Fruit fly (Drosophila melanogaster): ENCODE measurements around the gene CarT.
A peak's percentile ranks its signal among the peaks of the same experiment; 100 is the strongest.

The CarT gene

DNA sequence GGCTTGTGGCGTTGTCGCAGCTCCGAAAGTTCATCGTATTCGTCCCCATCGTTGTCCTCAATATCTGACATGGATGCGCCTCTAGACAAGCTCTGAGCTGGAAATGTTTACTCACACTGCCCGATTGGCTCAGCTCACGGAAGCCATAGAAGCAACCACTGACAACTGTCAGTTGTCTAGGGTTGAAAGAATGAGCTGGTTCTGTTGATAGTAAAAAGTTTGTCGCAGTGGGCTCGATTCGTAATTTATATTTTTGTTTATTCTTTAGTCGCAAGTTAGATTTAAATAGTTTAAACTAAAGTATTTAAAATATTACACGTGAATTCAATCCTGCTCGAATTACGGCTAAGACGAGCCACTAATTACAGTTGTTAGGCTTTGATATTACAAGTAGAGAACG is at the start of gene CarT:
Gene CarT (minus strand): TSS at position 101 of the 400 bp plus-strand sequence.
- TF ChIP-seq CG10654 (GFP tag; optimal IDR thresholded peaks at IDR 0.05): no peak
- no peak for TF ChIP-seq Taf1 (GFP tag; IDR thresholded peaks at IDR 0.05)
- TF ChIP-seq CG43689 (GFP tag; IDR thresholded peaks at IDR 0.05): no peak
- no peak for TF ChIP-seq bowl (GFP tag; IDR thresholded peaks at IDR 0.05)
- no peak for TF ChIP-seq tup (GFP tag; optimal IDR thresholded peaks at IDR 0.05)
- TF ChIP-seq CG13894 (tag; optimal IDR thresholded peaks at IDR 0.05): no peak
- no peak for TF ChIP-seq Trl (optimal IDR thresholded peaks at IDR 0.05)
- TF ChIP-seq Trl (GFP tag; optimal IDR thresholded peaks at IDR 0.05): no peak
- no peak for TF ChIP-seq Optix (GFP tag; IDR thresholded peaks at IDR 0.05)
- no peak for TF ChIP-seq odd (GFP tag; optimal IDR thresholded peaks at IDR 0.05)
- no peak for TF ChIP-seq run (tag; optimal IDR thresholded peaks at IDR 0.05)
- TF ChIP-seq disco-r (GFP tag; optimal IDR thresholded peaks at IDR 0.05): no peak
- TF ChIP-seq CG31224 (GFP tag; IDR thresholded peaks at IDR 0.05): no peak
- TF ChIP-seq lola (GFP tag; optimal IDR thresholded peaks at IDR 0.05): no peak
- no peak for TF ChIP-seq Sox102F (GFP tag; optimal IDR thresholded peaks at IDR 0.05)
- no peak for TF ChIP-seq zfh1 (GFP tag; IDR thresholded peaks at IDR 0.05)
- TF ChIP-seq amos (GFP tag; IDR thresholded peaks at IDR 0.05; ENCODE audit: partially characterized antibody): no peak
- no peak for TF ChIP-seq nmo (GFP tag; optimal IDR thresholded peaks at IDR 0.05)

DNA sequence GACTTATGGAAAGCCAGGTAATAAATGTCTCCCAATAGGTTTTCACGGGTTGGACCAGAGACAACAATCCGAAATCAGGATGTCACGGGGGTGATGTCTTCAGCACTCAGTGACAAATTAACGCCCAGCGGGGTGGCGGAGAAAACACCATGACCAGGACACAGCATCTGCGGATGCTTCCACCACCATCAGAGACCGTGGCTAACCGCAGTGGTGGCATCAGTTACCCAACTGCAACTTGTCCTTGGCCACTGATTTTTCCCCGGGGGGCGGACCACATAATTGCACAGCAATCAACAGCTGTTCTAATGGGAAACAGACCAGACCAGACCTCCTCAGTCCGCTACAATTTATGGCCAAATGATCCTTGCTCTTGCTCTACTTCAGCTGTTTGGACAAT is 48.3 kb upstream of the CarT start:
- TF ChIP-seq scrt (GFP tag; optimal IDR thresholded peaks at IDR 0.05): no peak
- no peak for TF ChIP-seq shn (GFP tag; optimal IDR thresholded peaks at IDR 0.05)
- no peak for TF ChIP-seq prd (optimal IDR thresholded peaks at IDR 0.05)
- peak; percentile 67; the same call in 2 of the 3 replicates for TF ChIP-seq prd (GFP tag; IDR thresholded peaks at IDR 0.05)
- TF ChIP-seq CG9876 (GFP tag; optimal IDR thresholded peaks at IDR 0.05): no peak
- peak in 1 of 2 experiments; percentile 28 for TF ChIP-seq eve (GFP tag; optimal IDR thresholded peaks at IDR 0.05)
- TF ChIP-seq twi (tag; optimal IDR thresholded peaks at IDR 0.05): peak; percentile 91
- peak; percentile 79 for TF ChIP-seq cad (GFP tag; optimal IDR thresholded peaks at IDR 0.05)
- TF ChIP-seq zen (tag; optimal IDR thresholded peaks at IDR 0.05): peak; percentile 77
- TF ChIP-seq Vsx1 (GFP tag; optimal IDR thresholded peaks at IDR 0.05): no peak
- TF ChIP-seq tll (GFP tag; optimal IDR thresholded peaks at IDR 0.05): peak in 1 of 2 experiments; percentile 57
- TF ChIP-seq D (optimal IDR thresholded peaks at IDR 0.05): peak; percentile 42
- no peak for TF ChIP-seq D (GFP tag; optimal IDR thresholded peaks at IDR 0.05)

DNA sequence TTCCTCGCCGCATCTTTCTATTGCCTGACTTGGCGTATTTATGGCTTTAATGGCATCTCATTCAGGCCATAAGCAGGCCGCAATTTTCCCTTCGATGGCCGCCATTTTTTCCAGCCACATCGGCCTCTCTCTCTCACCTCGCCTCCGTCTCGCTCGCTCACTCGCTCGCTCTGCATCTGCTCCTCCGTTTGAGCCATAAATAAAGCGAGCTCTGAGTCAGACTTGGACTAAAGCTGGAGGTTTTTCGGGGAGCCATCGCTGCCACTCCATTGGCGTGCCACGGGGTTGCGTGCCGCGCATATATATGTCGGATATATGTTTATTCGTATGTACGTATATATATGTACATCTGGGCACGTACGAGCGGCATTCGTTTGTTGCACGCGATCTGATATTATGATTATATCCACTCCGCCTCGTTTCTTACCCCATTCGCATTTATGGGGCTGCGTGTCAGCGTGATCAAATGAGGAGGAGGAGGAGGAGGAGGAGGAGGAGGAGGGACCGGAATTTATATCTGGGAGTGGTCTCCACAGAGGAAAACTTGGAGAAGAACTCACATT is 46.9 kb upstream of the CarT start:
- no peak for TF ChIP-seq CG14441 (GFP tag; IDR thresholded peaks at IDR 0.05)
- peak; percentile 60; the same call in 1 of the 3 replicates for TF ChIP-seq z (GFP tag; IDR thresholded peaks at IDR 0.05)
- no peak for TF ChIP-seq Jarid2 (GFP tag; optimal IDR thresholded peaks at IDR 0.05)
- TF ChIP-seq Ravus (GFP tag; IDR thresholded peaks at IDR 0.05): no peak
- no peak for TF ChIP-seq CG12155 (GFP tag; optimal IDR thresholded peaks at IDR 0.05)
- no peak for TF ChIP-seq sisA (GFP tag; IDR thresholded peaks at IDR 0.05)
- TF ChIP-seq CG14965 (GFP tag; optimal IDR thresholded peaks at IDR 0.05; ENCODE audit: borderline replicate concordance): no peak
- no peak for TF ChIP-seq maf-S (GFP tag; optimal IDR thresholded peaks at IDR 0.05)
- peak; percentile 89 for TF ChIP-seq cad (GFP tag; optimal IDR thresholded peaks at IDR 0.05)
- no peak for TF ChIP-seq Ssrp (tag; optimal IDR thresholded peaks at IDR 0.05)
- no peak for TF ChIP-seq CG13624 (GFP tag; optimal IDR thresholded peaks at IDR 0.05)
- TF ChIP-seq CG1832 (GFP tag; optimal IDR thresholded peaks at IDR 0.05): peak; percentile 71
- TF ChIP-seq CG10321 (GFP tag; IDR thresholded peaks at IDR 0.05): 0 out of 2 replicates have a peak, but pooled peaks have one; percentile 21
- peak; percentile 87 for TF ChIP-seq Nf-YB (GFP tag; optimal IDR thresholded peaks at IDR 0.05)
- peak; percentile 38 for TF ChIP-seq Med (GFP tag)
- TF ChIP-seq Xbp1 (GFP tag; optimal IDR thresholded peaks at IDR 0.05): no peak
- no peak for TF ChIP-seq CG15601 (tag; optimal IDR thresholded peaks at IDR 0.05)
- no peak for TF ChIP-seq bowl (GFP tag; IDR thresholded peaks at IDR 0.05)
- TF ChIP-seq Nf-YC (tag; optimal IDR thresholded peaks at IDR 0.05): peak; percentile 68
- no peak for TF ChIP-seq CG11560 (tag; IDR thresholded peaks at IDR 0.05)
- no peak for TF ChIP-seq CG33213 (GFP tag; optimal IDR thresholded peaks at IDR 0.05)
